Worm (Caenorhabditis elegans): ENCODE measurements around the gene F59B2.3.

ce11 chrIII:9007183-9007582 lies 7.6 kb upstream of the F59B2.3 start:
- TF ChIP-seq jun-1 (tag; optimal IDR thresholded peaks at IDR 0.05) (no peak), fos-1 (tag; optimal IDR thresholded peaks at IDR 0.05) (no peak), skn-1 (tag; optimal IDR thresholded peaks at IDR 0.05) (no peak), mep-1 (tag; optimal IDR thresholded peaks at IDR 0.05) (no peak), tbx-2 (tag; optimal IDR thresholded peaks at IDR 0.05) (no peak), elt-3 (tag; optimal IDR thresholded peaks at IDR 0.05) (no peak), pqm-1 (tag; optimal IDR thresholded peaks at IDR 0.05) (no peak), ceh-82 (tag; optimal IDR thresholded peaks at IDR 0.05) (no peak), aly-2 (tag; optimal IDR thresholded peaks at IDR 0.05) (no peak), dpl-1 (GFP tag; optimal IDR thresholded peaks at IDR 0.05) (no peak), unc-130 (tag; optimal IDR thresholded peaks at IDR 0.05) (no peak), nhr-19 (GFP tag; conservative IDR thresholded peaks at IDR 0.05) (no peak), lin-13 (GFP tag; optimal IDR thresholded peaks at IDR 0.05) (no peak)
